Worm (Caenorhabditis elegans): Measurements from ENCODE around the gene C16C8.25.

DNA sequence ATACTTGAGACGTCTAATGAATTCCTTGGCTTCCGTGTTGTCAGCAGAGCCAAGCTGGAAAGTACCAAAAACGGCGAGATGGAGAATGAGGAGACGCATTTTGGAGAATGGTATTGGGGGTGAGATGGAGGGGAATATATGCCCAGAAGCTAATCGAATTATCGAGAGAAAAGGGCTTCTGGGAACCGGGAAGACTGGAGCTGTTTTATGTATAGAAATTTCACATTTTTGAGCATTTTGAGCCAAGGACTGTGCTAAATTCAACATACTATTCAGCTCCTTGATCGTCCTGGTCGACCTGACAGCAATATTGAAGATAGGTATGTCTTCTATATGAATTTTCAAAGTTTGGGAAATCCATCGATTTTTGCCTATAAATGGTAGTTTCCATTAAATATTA is 11.0 kb downstream of the C16C8.25 start, which contains the start of gene C16C8.7:
- TF ChIP-seq snpc-4 (tag; optimal IDR thresholded peaks at IDR 0.05) (no peak), sma-3 (GFP tag; optimal IDR thresholded peaks at IDR 0.05) (no peak), gmeb-1 (tag; optimal IDR thresholded peaks at IDR 0.05) (no peak), lin-39 (tag; optimal IDR thresholded peaks at IDR 0.05) (no peak), ama-1 (optimal IDR thresholded peaks at IDR 0.05) (no peak), ZK546.5 (tag; optimal IDR thresholded peaks at IDR 0.05) (no peak), nhr-237 (tag; optimal IDR thresholded peaks at IDR 0.05) (no peak), elt-3 (tag; optimal IDR thresholded peaks at IDR 0.05) (no peak), mdl-1 (tag; optimal IDR thresholded peaks at IDR 0.05) (no peak), unc-62 (GFP tag; optimal IDR thresholded peaks at IDR 0.05) (no peak), unc-39 (tag; optimal IDR thresholded peaks at IDR 0.05) (no peak), ceh-82 (tag; optimal IDR thresholded peaks at IDR 0.05) (no peak)
